Fruit fly (Drosophila melanogaster) whole organism, embryonic: ENCODE results near the gene CG13062.

Experiments
- Adf1 ChIP-seq: fragments of 200-800 bp; sonication (Bioruptor generic); IDR thresholded peaks from 2 replicates; pipeline ENCODE4 v1.3.6; 2022; ENCODE audit warnings: missing biosample characterization, missing genetic modification characterization
- Bgb ChIP-seq: fragments of 200-800 bp; sonication (Bioruptor generic); IDR thresholded peaks from 2 replicates; pipeline ENCODE4 v1.3.6; 2022; ENCODE audit warnings: missing biosample characterization, missing genetic modification characterization; ENCODE audit not compliant: partially characterized antibody
- CG14014 ChIP-seq: fragments of 200-800 bp; sonication (Bioruptor generic); IDR thresholded peaks from 2 replicates; pipeline ENCODE4 v1.3.6; 2022; ENCODE audit warnings: missing biosample characterization, missing genetic modification characterization
- CG15011 ChIP-seq: fragments of 200-800 bp; sonication (Bioruptor generic); optimal IDR thresholded peaks from 3 replicates; lab custom pipeline; 2018; ENCODE audit warnings: missing biosample characterization, mild to moderate bottlenecking, missing genetic modification characterization
- CG15514 ChIP-seq: fragments of 200-800 bp; sonication (Bioruptor generic); optimal IDR thresholded peaks from 3 replicates; lab custom pipeline; 2017; ENCODE audit warnings: missing biosample characterization, missing genetic modification characterization, mild to moderate bottlenecking, moderate library complexity, missing genetic modification reagents
- CG17385 ChIP-seq: fragments of 200-800 bp; sonication (Bioruptor generic); optimal IDR thresholded peaks from 3 replicates; lab custom pipeline; 2018; ENCODE audit warnings: missing biosample characterization, mild to moderate bottlenecking, missing genetic modification characterization
- CG17612 ChIP-seq: fragments of 200-800 bp; sonication (Bioruptor generic); IDR thresholded peaks from 2 replicates; pipeline ENCODE4 v1.3.6; 2022; ENCODE audit warnings: missing biosample characterization, missing genetic modification characterization
- CG30020 ChIP-seq: fragments of 200-800 bp; optimal IDR thresholded peaks from 2 replicates; lab custom pipeline; 2019; ENCODE audit warnings: missing biosample characterization, mild to moderate bottlenecking, missing genetic modification characterization, moderate library complexity
- CG31365 ChIP-seq: fragments of 200-800 bp; sonication (Bioruptor generic); optimal IDR thresholded peaks from 2 replicates; lab custom pipeline; 2018; ENCODE audit warnings: missing biosample characterization, mild to moderate bottlenecking, missing genetic modification characterization
- CG3163 ChIP-seq: fragments of 200-800 bp; sonication (Bioruptor generic); optimal IDR thresholded peaks from 3 replicates; lab custom pipeline; 2016; ENCODE audit warnings: missing biosample characterization, missing genetic modification characterization
- CG33213 ChIP-seq: fragments of 200-800 bp; sonication (Bioruptor generic); optimal IDR thresholded peaks from 3 replicates; lab custom pipeline; 2016; ENCODE audit warnings: missing biosample characterization, missing genetic modification characterization
- CG3838 ChIP-seq: fragments of 200-800 bp; sonication (Bioruptor generic); optimal IDR thresholded peaks from 3 replicates; lab custom pipeline; 2016; ENCODE audit warnings: missing biosample characterization, missing genetic modification characterization
- CG4282 ChIP-seq: fragments of 200-800 bp; sonication (Bioruptor generic); optimal IDR thresholded peaks from 2 replicates; lab custom pipeline; 2016; ENCODE audit warnings: missing biosample characterization, missing genetic modification characterization
- CG4328 ChIP-seq: fragments of 200-800 bp; sonication (Bioruptor generic); optimal IDR thresholded peaks from 3 replicates; lab custom pipeline; 2017; ENCODE audit warnings: missing biosample characterization, missing genetic modification reagents, missing genetic modification characterization
- CG7928 ChIP-seq: fragments of 200-800 bp; sonication (Bioruptor generic); optimal IDR thresholded peaks from 2 replicates; lab custom pipeline; 2017; ENCODE audit warnings: missing biosample characterization, mild to moderate bottlenecking, missing genetic modification characterization
- CG9876 ChIP-seq: fragments of 200-800 bp; sonication (Bioruptor generic); optimal IDR thresholded peaks from 2 replicates; lab custom pipeline; 2016; ENCODE audit warnings: missing biosample characterization, missing genetic modification characterization
- CkIIα-i1 ChIP-seq: fragments of 200-800 bp; sonication (Bioruptor generic); IDR thresholded peaks from 2 replicates; pipeline ENCODE4 v1.3.6; 2022; ENCODE audit warnings: missing biosample characterization, missing genetic modification characterization
- Deaf1 ChIP-seq: fragments of 200-800 bp; optimal IDR thresholded peaks from 3 replicates; lab custom pipeline; 2019; ENCODE audit warnings: missing biosample characterization, mild to moderate bottlenecking, missing genetic modification characterization, moderate library complexity
- Doc3 ChIP-seq: fragments of 200-800 bp; sonication (Bioruptor generic); IDR thresholded peaks from 3 replicates; pipeline ENCODE4 v1.3.6; 2022; ENCODE audit warnings: missing biosample characterization, missing genetic modification characterization; ENCODE audit not compliant: partially characterized antibody
- GATAe ChIP-seq: fragments of 200-800 bp; sonication (Bioruptor generic); conservative IDR thresholded peaks from 2 replicates; pipeline ENCODE4 v1.3.6; 2022; ENCODE audit warnings: missing biosample characterization, missing genetic modification characterization
- Jarid2 ChIP-seq: fragments of 200-800 bp; sonication (Bioruptor generic); optimal IDR thresholded peaks from 3 replicates; lab custom pipeline; 2017; ENCODE audit warnings: mild to moderate bottlenecking, missing biosample characterization, missing genetic modification reagents, missing genetic modification characterization
- MESR4 ChIP-seq: fragments of 200-800 bp; sonication (Bioruptor generic); optimal IDR thresholded peaks from 2 replicates; lab custom pipeline; 2018; ENCODE audit warnings: missing biosample characterization, mild to moderate bottlenecking, missing genetic modification characterization, moderate library complexity
- Myb ChIP-seq: fragments of 200-800 bp; sonication (Bioruptor generic); optimal IDR thresholded peaks from 2 replicates; lab custom pipeline; 2016; ENCODE audit warnings: missing biosample characterization, missing genetic modification characterization
- Neu2 ChIP-seq: fragments of 200-800 bp; sonication (Bioruptor generic); optimal IDR thresholded peaks from 3 replicates; lab custom pipeline; 2016; ENCODE audit warnings: missing biosample characterization, missing genetic modification characterization, borderline replicate concordance
- Optix ChIP-seq: fragments of 200-800 bp; sonication (Bioruptor generic); IDR thresholded peaks from 3 replicates; pipeline ENCODE4 v1.3.6; 2022; ENCODE audit warnings: missing biosample characterization, missing genetic modification characterization
- Pdp1 ChIP-seq, 2 experiments: fragments of 200-800 bp; sonication (Bioruptor generic); optimal IDR thresholded peaks; 3 replicates each; lab custom pipeline; 2016; ENCODE audit warnings: missing biosample characterization in 2 of 2, missing genetic modification characterization in 2 of 2, mild to moderate bottlenecking in 1 of 2, moderate library complexity in 1 of 2
- Scr ChIP-seq: fragments of 200-800 bp; sonication (Bioruptor generic); IDR thresholded peaks from 2 replicates; pipeline ENCODE4 v1.3.6; 2022; ENCODE audit warnings: missing biosample characterization, missing genetic modification characterization; ENCODE audit not compliant: partially characterized antibody
- Six4 ChIP-seq: fragments of 200-800 bp; sonication (Bioruptor generic); optimal IDR thresholded peaks from 2 replicates; lab custom pipeline; 2016; ENCODE audit warnings: missing biosample characterization, missing genetic modification characterization
- dimm ChIP-seq: fragments of 200-800 bp; sonication (Bioruptor generic); IDR thresholded peaks from 2 replicates; pipeline ENCODE4 v1.3.6; 2022; ENCODE audit warnings: missing biosample characterization, missing genetic modification characterization
- fru ChIP-seq: fragments of >200 bp; optimal IDR thresholded peaks from 2 replicates; lab custom pipeline; 2017
- ftz-f1 ChIP-seq: fragments of 200-800 bp; sonication (Bioruptor generic); optimal IDR thresholded peaks from 2 replicates; lab custom pipeline; 2016; ENCODE audit warnings: missing biosample characterization, missing genetic modification characterization
- gce ChIP-seq: fragments of 200-800 bp; sonication (Bioruptor generic); IDR thresholded peaks from 3 replicates; pipeline ENCODE4 v1.3.6; 2022; ENCODE audit warnings: missing biosample characterization, missing genetic modification characterization
- gcm ChIP-seq: fragments of 200-800 bp; sonication (Bioruptor generic); optimal IDR thresholded peaks from 2 replicates; lab custom pipeline; 2019; ENCODE audit warnings: missing biosample characterization, mild to moderate bottlenecking, missing genetic modification characterization, moderate library complexity
- gsb ChIP-seq: fragments of 200-800 bp; sonication (Bioruptor generic); IDR thresholded peaks from 2 replicates; pipeline ENCODE4 v1.3.6; 2022; ENCODE audit warnings: missing biosample characterization, missing genetic modification characterization
- kay ChIP-seq: fragments of 200-800 bp; sonication (Bioruptor generic); optimal IDR thresholded peaks from 2 replicates; lab custom pipeline; 2016; ENCODE audit warnings: missing biosample characterization, missing genetic modification characterization
- kni ChIP-seq: fragments of 200-800 bp; sonication (Bioruptor generic); optimal IDR thresholded peaks from 3 replicates; lab custom pipeline; 2017; ENCODE audit warnings: mild to moderate bottlenecking, missing biosample characterization, missing genetic modification reagents, missing genetic modification characterization
- lola ChIP-seq, 3 experiments: fragments of >200 bp in 2 of 3; fragments of 200-800 bp in 1 of 3; sonication (Bioruptor generic) in 1 of 3; optimal IDR thresholded peaks; 2 replicates each; lab custom pipeline; 2017 to 2019; ENCODE audit warnings: missing biosample characterization in 3 of 3, missing genetic modification characterization in 3 of 3, mild to moderate bottlenecking in 1 of 3, moderate library complexity in 1 of 3
- luna ChIP-seq: fragments of 200-800 bp; sonication (Bioruptor generic); optimal IDR thresholded peaks from 2 replicates; lab custom pipeline; 2016; ENCODE audit warnings: missing biosample characterization, missing genetic modification characterization
- pzg ChIP-seq: fragments of 200-800 bp; sonication (Bioruptor generic); optimal IDR thresholded peaks from 3 replicates; lab custom pipeline; 2018; ENCODE audit warnings: missing biosample characterization, mild to moderate bottlenecking, missing genetic modification characterization, moderate library complexity
- rib ChIP-seq: fragments of 200-800 bp; sonication (Bioruptor generic); IDR thresholded peaks from 2 replicates; pipeline ENCODE4 v1.3.6; 2022; ENCODE audit warnings: missing biosample characterization, missing genetic modification characterization
- salm ChIP-seq: fragments of 200-800 bp; sonication (Bioruptor generic); optimal IDR thresholded peaks from 2 replicates; lab custom pipeline; 2018; ENCODE audit warnings: missing biosample characterization, mild to moderate bottlenecking, missing genetic modification characterization
- trh ChIP-seq: fragments of 200-800 bp; sonication (Bioruptor generic); optimal IDR thresholded peaks from 2 replicates; lab custom pipeline; 2016; ENCODE audit warnings: missing biosample characterization, missing genetic modification characterization
- tup ChIP-seq: fragments of 200-800 bp; sonication (Bioruptor generic); optimal IDR thresholded peaks from 2 replicates; lab custom pipeline; 2016; ENCODE audit warnings: missing biosample characterization, mild to moderate bottlenecking, missing genetic modification characterization, moderate library complexity
- vvl ChIP-seq: fragments of 200-800 bp; sonication (Bioruptor generic); IDR thresholded peaks from 2 replicates; pipeline ENCODE4 v1.3.6; 2022; ENCODE audit warnings: missing biosample characterization, missing genetic modification characterization
- wdn ChIP-seq: fragments of 200-800 bp; sonication (Bioruptor generic); IDR thresholded peaks from 2 replicates; pipeline ENCODE4 v1.3.6; 2022; ENCODE audit warnings: missing biosample characterization, missing genetic modification characterization
- zen2 ChIP-seq: fragments of 200-800 bp; sonication (Bioruptor generic); IDR thresholded peaks from 3 replicates; pipeline ENCODE4 v1.3.6; 2022; ENCODE audit warnings: missing biosample characterization, missing genetic modification characterization; ENCODE audit not compliant: partially characterized antibody

CG13062 gene

dm6 chr3L:16329495-16329894 lies 15.4 kb downstream of the CG13062 start, which contains the start of gene CG33061 (continued):
- TF ChIP-seq Jarid2 (GFP tag; lab: Kevin White, UChicago) (no peak), CG14014 (no peak)

dm6 chr3L:16330740-16331139 lies 16.7 kb downstream of the CG13062 start, which contains the start of gene CG33060:
TSS of gene CG33060 (plus strand) at chr3L:16331040.
- TF ChIP-seq rib (GFP tag; lab: Robert Waterston, UW) (no peak), gce (GFP tag; lab: Robert Waterston, UW) (no peak), CG3163 (GFP tag; lab: Kevin White, UChicago) (no peak), CG33213 (GFP tag; lab: Kevin White, UChicago) (no peak), gsb (GFP tag; lab: Robert Waterston, UW) (no peak), CG15011 (no peak), kni (GFP tag; lab: Kevin White, UChicago) (no peak), Six4 (no peak), trh (GFP tag; lab: Kevin White, UChicago) (no peak), gcm (no peak)
- TF ChIP-seq, all 482 proteins: peak for 0

- TF ChIP-seq Optix (GFP tag; lab: Robert Waterston, UW) (no peak), lola (GFP tag; optimal IDR thresholded peaks at IDR 0.05; lab: Kevin White, UChicago) (no peak), wdn (GFP tag; lab: Robert Waterston, UW) (no peak), luna (GFP tag; lab: Kevin White, UChicago) (no peak), CG4282 (no peak), GATAe (GFP tag; lab: Robert Waterston, UW) (no peak), Neu2 (no peak), CG3838 (no peak), tup (no peak), dimm (no peak)
Measured at dm6 chr3L:16331633-16332032, 17.5 kb downstream of the CG13062 start, which contains the start of gene retinin. TSS of gene retinin (plus strand) at chr3L:16331933.

- TF ChIP-seq CG30020 (tag; lab: Kevin White, UChicago) (no peak), CG9876 (GFP tag; lab: Kevin White, UChicago) (no peak), MESR4 (GFP tag; lab: Kevin White, UChicago) (no peak), Adf1 (no peak), CG17612 (GFP tag; lab: Robert Waterston, UW) (no peak), Doc3 (GFP tag; lab: Robert Waterston, UW) (no peak), pzg (GFP tag; lab: Kevin White, UChicago) (no peak), Scr (no peak), Myb (no peak), kay (no peak), CG31365 (tag; lab: Kevin White, UChicago) (no peak), salm (no peak), CkIIα-i1 (no peak), fru (no peak)
Measured at dm6 chr3L:16333013-16333412, 18.9 kb downstream of the CG13062 start, which contains the start of gene CG13056. TSS of gene CG13056 (plus strand) at chr3L:16333313.

dm6 chr3L:16334876-16335275 lies 20.8 kb downstream of the CG13062 start:
- TF ChIP-seq Pdp1 (GFP tag; optimal IDR thresholded peaks at IDR 0.05; lab: Kevin White, UChicago) (peak in 1 of 2 experiments; percentile 65), Deaf1 (tag; lab: Kevin White, UChicago) (no peak), ftz-f1 (GFP tag; lab: Kevin White, UChicago) (peak; percentile 44), CG15514 (GFP tag; lab: Kevin White, UChicago) (peak; percentile 96), CG17612 (GFP tag; lab: Robert Waterston, UW) (peak; percentile 35; the same call in 1 of the 2 replicates), zen2 (GFP tag; lab: Robert Waterston, UW) (0 out of 3 replicates have a peak, but pooled peaks have one; percentile 13), Bgb (peak; percentile 18; the same call in 1 of the 2 replicates), vvl (GFP tag; lab: Robert Waterston, UW) (peak; percentile 24; the same call in 1 of the 2 replicates), CG17385 (GFP tag; lab: Kevin White, UChicago) (no peak), CG7928 (GFP tag; lab: Kevin White, UChicago) (no peak), CG4328 (GFP tag; lab: Kevin White, UChicago) (no peak), dimm (no peak)
